Worm (Caenorhabditis elegans): ENCODE results near the gene ifb-2.
A peak's percentile ranks its signal among the peaks of the same experiment; 100 is the strongest.

Gene ifb-2

DNA sequence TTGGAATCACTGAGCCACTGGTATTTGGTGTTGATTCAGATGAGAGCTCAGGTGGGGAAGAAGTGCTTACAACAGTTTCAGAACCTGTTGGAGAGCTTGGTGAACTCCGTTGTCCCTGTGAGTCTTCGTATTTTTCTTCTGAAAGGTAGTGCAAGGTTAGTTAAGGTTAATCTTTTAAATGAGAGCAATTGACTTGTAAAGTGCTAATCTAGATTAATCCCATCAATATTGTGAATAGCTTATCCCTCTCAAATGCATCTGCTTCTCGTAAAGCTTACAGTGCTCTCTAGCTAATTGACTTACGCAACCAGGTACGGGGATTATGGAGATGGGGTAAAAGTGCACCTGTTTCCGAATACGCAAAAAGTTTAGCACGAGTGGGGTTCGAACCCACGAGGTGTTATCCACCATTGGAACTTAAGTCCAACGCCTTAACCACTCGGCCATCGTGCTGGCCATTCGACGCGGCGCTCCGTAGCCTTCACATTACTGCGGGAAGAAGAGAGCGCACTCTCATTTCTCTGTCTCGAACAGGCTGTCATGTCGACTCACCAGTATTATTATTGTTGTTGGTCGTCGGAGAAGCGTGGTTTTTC, 22.7 kb downstream of the ifb-2 start (continued):
- TF ChIP-seq tbx-7 (tag; optimal IDR thresholded peaks at IDR 0.05): no peak
- TF ChIP-seq ttx-3 (tag; optimal IDR thresholded peaks at IDR 0.05): peak; percentile 36
- TF ChIP-seq K09A11.1 (tag; optimal IDR thresholded peaks at IDR 0.05; ENCODE audit: insufficient read depth): no peak
- peak; percentile 52 for TF ChIP-seq ceh-31 (tag; optimal IDR thresholded peaks at IDR 0.05)
- peak; percentile 9 for TF ChIP-seq pqm-1 (tag; optimal IDR thresholded peaks at IDR 0.05)
- no peak for TF ChIP-seq npax-4 (tag; optimal IDR thresholded peaks at IDR 0.05)
- TF ChIP-seq ceh-6 (GFP tag; optimal IDR thresholded peaks at IDR 0.05): peak; percentile 68
- TF ChIP-seq zip-5 (tag; optimal IDR thresholded peaks at IDR 0.05): peak; percentile 30
- peak; percentile 66 for TF ChIP-seq dve-1 (tag; optimal IDR thresholded peaks at IDR 0.05)
- peak; percentile 46 for TF ChIP-seq ceh-2 (tag; optimal IDR thresholded peaks at IDR 0.05)
- no peak for TF ChIP-seq elt-4 (tag; optimal IDR thresholded peaks at IDR 0.05)
- peak; percentile 47 for TF ChIP-seq C08G9.2 (tag; optimal IDR thresholded peaks at IDR 0.05)
- peak; percentile 47 for TF ChIP-seq madf-2 (tag; optimal IDR thresholded peaks at IDR 0.05)
- peak; percentile 59 for TF ChIP-seq fkh-6 (tag; optimal IDR thresholded peaks at IDR 0.05)
- peak; percentile 8 for TF ChIP-seq ceh-24 (tag; optimal IDR thresholded peaks at IDR 0.05)
- TF ChIP-seq ref-2 (tag; optimal IDR thresholded peaks at IDR 0.05): peak; percentile 59
- TF ChIP-seq ceh-48 (tag; optimal IDR thresholded peaks at IDR 0.05): peak; percentile 33
- TF ChIP-seq nhr-232 (tag; optimal IDR thresholded peaks at IDR 0.05): peak; percentile 44
- peak; percentile 38 for TF ChIP-seq fax-1 (tag; optimal IDR thresholded peaks at IDR 0.05)
- TF ChIP-seq unc-3 (GFP tag; conservative IDR thresholded peaks at IDR 0.05): peak; percentile 21; the same call in 1 of the 2 replicates
- no peak for TF ChIP-seq unc-3 (tag; optimal IDR thresholded peaks at IDR 0.05)
- peak; percentile 31 for TF ChIP-seq ceh-34 (tag; optimal IDR thresholded peaks at IDR 0.05)
- peak; percentile 51 for TF ChIP-seq T23F11.4 (GFP tag; optimal IDR thresholded peaks at IDR 0.05)
- peak; percentile 39 for TF ChIP-seq hlh-30 (tag; optimal IDR thresholded peaks at IDR 0.05; ENCODE audit: insufficient read depth)
- no peak for TF ChIP-seq nhr-11 (tag; optimal IDR thresholded peaks at IDR 0.05)
- peak; percentile 43 for TF ChIP-seq eyg-1 (tag; optimal IDR thresholded peaks at IDR 0.05)
- no peak for TF ChIP-seq odd-2 (tag; optimal IDR thresholded peaks at IDR 0.05)
- TF ChIP-seq ahr-1 (tag; optimal IDR thresholded peaks at IDR 0.05): no peak
- peak; percentile 53 for TF ChIP-seq pat-9 (tag; optimal IDR thresholded peaks at IDR 0.05)
- peak; percentile 28 for TF ChIP-seq ztf-16 (tag; optimal IDR thresholded peaks at IDR 0.05)

DNA sequence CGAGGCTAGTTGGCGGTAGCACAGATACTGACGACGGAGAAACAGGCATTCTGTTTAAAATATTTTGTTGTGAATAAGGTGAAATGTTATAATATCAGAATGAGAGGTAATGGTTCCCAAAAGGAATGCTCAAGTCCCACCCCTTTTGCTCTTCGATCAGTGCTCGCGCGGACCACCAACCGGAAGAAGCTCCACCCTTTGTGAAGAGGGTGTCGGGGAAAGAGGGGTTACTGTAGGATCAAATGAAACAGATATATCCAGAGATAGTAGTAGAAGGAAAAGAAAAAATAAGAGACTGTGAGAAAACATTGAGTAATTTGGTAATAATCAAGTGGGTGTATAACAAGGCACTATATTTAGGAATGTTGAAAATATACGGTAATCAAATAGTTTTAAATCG, 24.1 kb downstream of the ifb-2 start, which contains the start of the genes dmd-5 and F10C1.1:
TSS of gene dmd-5 (minus strand) at position 101 of the 400 bp plus-strand sequence.
TSS of gene F10C1.1 (plus strand) at position 110 of the 400 bp plus-strand sequence.
- TF ChIP-seq F13H6.1 (tag; optimal IDR thresholded peaks at IDR 0.05) (no peak), gmeb-2 (tag; optimal IDR thresholded peaks at IDR 0.05) (no peak)

DNA sequence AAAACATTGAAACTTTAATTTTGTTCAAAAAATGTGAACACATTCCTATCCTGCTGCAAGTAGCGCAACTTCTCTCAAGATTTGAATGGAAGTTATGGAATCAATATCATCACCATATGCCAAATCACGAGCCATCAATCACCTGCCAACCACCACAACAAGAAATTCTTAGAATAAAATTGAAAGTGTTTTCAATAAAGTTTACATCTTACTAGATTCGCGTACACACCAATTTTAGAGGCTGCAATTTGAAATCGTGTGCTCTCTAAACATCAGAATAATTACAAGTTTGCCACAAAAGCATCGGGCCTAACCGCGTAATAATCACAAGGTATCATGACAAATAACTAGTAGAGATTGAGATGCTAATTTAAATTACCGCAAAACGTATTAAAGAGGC, 24.9 kb downstream of the ifb-2 start:
- TF ChIP-seq pag-3 (tag; optimal IDR thresholded peaks at IDR 0.05; ENCODE audit: borderline replicate concordance) (no peak), pha-4 (tag; optimal IDR thresholded peaks at IDR 0.05) (no peak), ceh-14 (tag; optimal IDR thresholded peaks at IDR 0.05) (no peak), pax-1 (tag; optimal IDR thresholded peaks at IDR 0.05) (no peak), ahr-1 (tag; optimal IDR thresholded peaks at IDR 0.05) (no peak)

DNA sequence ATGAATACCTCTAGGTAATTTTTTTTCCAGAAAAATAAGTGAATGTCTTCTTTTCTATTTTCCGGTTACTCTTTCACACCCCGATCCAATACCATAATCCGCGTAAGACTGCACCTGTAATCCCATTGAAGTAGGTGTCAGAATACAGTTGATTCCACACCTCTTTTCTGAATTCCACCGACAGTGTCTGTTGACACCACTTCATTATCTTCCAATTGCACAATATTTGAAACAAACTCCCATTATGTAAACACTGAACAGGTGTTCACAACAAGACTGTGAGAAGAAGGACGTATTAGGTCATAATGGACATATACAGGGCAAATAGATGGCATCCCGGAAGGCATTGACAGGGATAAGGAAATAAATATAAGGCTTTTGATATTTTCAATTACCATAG, 27.4 kb downstream of the ifb-2 start:
- TF ChIP-seq odd-2 (tag; optimal IDR thresholded peaks at IDR 0.05): no peak
- no peak for TF ChIP-seq hlh-6 (tag; optimal IDR thresholded peaks at IDR 0.05)
- TF ChIP-seq dmd-4 (tag; optimal IDR thresholded peaks at IDR 0.05; ENCODE audit: borderline replicate concordance): no peak
- no peak for TF ChIP-seq rnt-1 (tag; optimal IDR thresholded peaks at IDR 0.05)
- no peak for TF ChIP-seq npax-4 (tag; optimal IDR thresholded peaks at IDR 0.05)
- no peak for TF ChIP-seq pros-1 (tag; optimal IDR thresholded peaks at IDR 0.05)
- no peak for TF ChIP-seq gmeb-2 (tag; optimal IDR thresholded peaks at IDR 0.05)
- no peak for TF ChIP-seq mec-3 (tag; optimal IDR thresholded peaks at IDR 0.05; ENCODE audit: borderline replicate concordance)
- no peak for TF ChIP-seq C08G9.2 (tag; optimal IDR thresholded peaks at IDR 0.05)
- no peak for TF ChIP-seq ceh-31 (tag; optimal IDR thresholded peaks at IDR 0.05)
- TF ChIP-seq pat-9 (tag; optimal IDR thresholded peaks at IDR 0.05): no peak
